Fruit fly (Drosophila melanogaster) whole organism, embryonic: ENCODE results near the gene Targ3.

Experiments
- ATbp ChIP-seq: fragments of 200-800 bp; sonication (Bioruptor generic); optimal IDR thresholded peaks from 2 replicates; lab custom pipeline; 2017; ENCODE audit warnings: missing biosample characterization, mild to moderate bottlenecking, missing genetic modification characterization, missing genetic modification reagents
- Awh ChIP-seq: fragments of 200-800 bp; sonication (Bioruptor generic); IDR thresholded peaks from 2 replicates; pipeline ENCODE4, ENCODE4 v1.3.6; 2022; ENCODE audit warnings: missing biosample characterization, missing genetic modification characterization
- CG10366 ChIP-seq: fragments of 200-800 bp; sonication (Bioruptor generic); IDR thresholded peaks from 2 replicates; pipeline ENCODE4 v1.3.6; 2022; ENCODE audit warnings: missing biosample characterization, missing genetic modification characterization
- CG10462 ChIP-seq: fragments of 200-800 bp; sonication (Bioruptor generic); optimal IDR thresholded peaks from 2 replicates; lab custom pipeline; 2016; ENCODE audit warnings: missing biosample characterization, missing genetic modification characterization
- CG10543 ChIP-seq: fragments of 200-800 bp; sonication (Bioruptor generic); optimal IDR thresholded peaks from 3 replicates; lab custom pipeline; 2017; ENCODE audit warnings: missing biosample characterization, mild to moderate bottlenecking, missing genetic modification characterization, moderate library complexity
- CG11723 ChIP-seq: fragments of 200-800 bp; sonication (Bioruptor generic); optimal IDR thresholded peaks from 2 replicates; lab custom pipeline; 2017; ENCODE audit warnings: missing biosample characterization, mild to moderate bottlenecking, missing genetic modification characterization
- CG12104 ChIP-seq: fragments of 200-800 bp; sonication (Bioruptor generic); optimal IDR thresholded peaks from 3 replicates; lab custom pipeline; 2016; ENCODE audit warnings: missing biosample characterization, missing genetic modification characterization
- CG13287 ChIP-seq: fragments of 200-800 bp; sonication (Bioruptor generic); IDR thresholded peaks from 2 replicates; pipeline ENCODE4 v1.3.6; 2022; ENCODE audit warnings: missing biosample characterization, missing genetic modification characterization; ENCODE audit not compliant: partially characterized antibody
- CG13296 ChIP-seq: fragments of 200-800 bp; sonication (Bioruptor generic); optimal IDR thresholded peaks from 3 replicates; lab custom pipeline; 2018; ENCODE audit warnings: missing biosample characterization, mild to moderate bottlenecking, missing genetic modification characterization
- CG17186 ChIP-seq: fragments of 200-800 bp; sonication (Bioruptor generic); optimal IDR thresholded peaks from 3 replicates; lab custom pipeline; 2017; ENCODE audit warnings: missing biosample characterization, missing genetic modification reagents, missing genetic modification characterization
- CG17328 ChIP-seq: fragments of 200-800 bp; sonication (Bioruptor generic); IDR thresholded peaks from 2 replicates; pipeline ENCODE4 v1.3.6; 2022; ENCODE audit warnings: missing biosample characterization, missing genetic modification characterization
- CG18262 ChIP-seq: fragments of 200-800 bp; optimal IDR thresholded peaks from 3 replicates; lab custom pipeline; 2019; ENCODE audit warnings: missing biosample characterization, mild to moderate bottlenecking, missing genetic modification characterization, moderate library complexity
- CG18599 ChIP-seq: fragments of 200-800 bp; sonication (Bioruptor generic); optimal IDR thresholded peaks from 3 replicates; lab custom pipeline; 2017; ENCODE audit warnings: missing biosample characterization, missing genetic modification characterization, mild to moderate bottlenecking, moderate library complexity, missing genetic modification reagents
- CG18764 ChIP-seq: fragments of 200-800 bp; sonication (Bioruptor generic); optimal IDR thresholded peaks from 3 replicates; lab custom pipeline; 2016; ENCODE audit warnings: missing biosample characterization, missing genetic modification characterization
- CG2889 ChIP-seq: fragments of 200-800 bp; sonication (Bioruptor generic); IDR thresholded peaks from 3 replicates; pipeline ENCODE4 v1.3.6; 2022; ENCODE audit warnings: missing biosample characterization, missing genetic modification characterization
- CG33213 ChIP-seq: fragments of 200-800 bp; sonication (Bioruptor generic); optimal IDR thresholded peaks from 3 replicates; lab custom pipeline; 2016; ENCODE audit warnings: missing biosample characterization, missing genetic modification characterization
- CG4707 ChIP-seq: fragments of 200-800 bp; sonication (Bioruptor generic); optimal IDR thresholded peaks from 2 replicates; lab custom pipeline; 2018; ENCODE audit warnings: missing biosample characterization, mild to moderate bottlenecking, missing genetic modification characterization, moderate library complexity
- CG6272 ChIP-seq: fragments of 200-800 bp; sonication (Bioruptor generic); IDR thresholded peaks from 2 replicates; pipeline ENCODE4 v1.3.6; 2022; ENCODE audit warnings: missing biosample characterization, missing genetic modification characterization
- CG8290 ChIP-seq, 3 experiments: fragments of 200-800 bp; sonication (Bioruptor generic); optimal IDR thresholded peaks; 2 replicates each; lab custom pipeline; 2016 to 2019; ENCODE audit warnings: missing biosample characterization in 3 of 3, missing genetic modification characterization in 3 of 3, mild to moderate bottlenecking in 2 of 3, moderate library complexity in 1 of 3
- CoRest ChIP-seq: fragments of 200-800 bp; sonication (Bioruptor generic); optimal IDR thresholded peaks from 3 replicates; lab custom pipeline; 2018; ENCODE audit warnings: missing biosample characterization, mild to moderate bottlenecking, missing genetic modification characterization, moderate library complexity
- D ChIP-seq, 2 experiments: fragments of 200-800 bp in 1 of 2; fragments of >200 bp in 1 of 2; sonication (Bioruptor generic) in 1 of 2; optimal IDR thresholded peaks; 2 replicates in 1 of 2; 3 replicates in 1 of 2; lab custom pipeline; 2017; ENCODE audit warnings: mild to moderate bottlenecking in 1 of 2, missing biosample characterization in 1 of 2, missing genetic modification characterization in 1 of 2, missing genetic modification reagents in 1 of 2
- Dad ChIP-seq: fragments of 200-800 bp; sonication (Bioruptor generic); optimal IDR thresholded peaks from 3 replicates; lab custom pipeline; 2016; ENCODE audit warnings: missing biosample characterization, missing genetic modification characterization
- Drgx ChIP-seq: fragments of 200-800 bp; sonication (Bioruptor generic); IDR thresholded peaks from 2 replicates; pipeline ENCODE4 v1.3.6; 2022; ENCODE audit warnings: missing biosample characterization, missing genetic modification characterization
- E2f1 ChIP-seq: fragments of 200-800 bp; sonication (Bioruptor generic); IDR thresholded peaks from 2 replicates; pipeline ENCODE4 v1.3.6; 2022; ENCODE audit warnings: missing biosample characterization, missing genetic modification characterization
- E2f2 ChIP-seq: fragments of 200-800 bp; sonication (Bioruptor generic); IDR thresholded peaks from 2 replicates; pipeline ENCODE4 v1.3.6; 2022; ENCODE audit warnings: missing biosample characterization, missing genetic modification characterization
- Hmx ChIP-seq: fragments of 200-800 bp; sonication (Bioruptor generic); optimal IDR thresholded peaks from 2 replicates; lab custom pipeline; 2016; ENCODE audit warnings: missing biosample characterization, missing genetic modification characterization
- Nf-YB ChIP-seq: fragments of 200-800 bp; sonication (Bioruptor generic); optimal IDR thresholded peaks from 3 replicates; lab custom pipeline; 2019; ENCODE audit warnings: missing biosample characterization, mild to moderate bottlenecking, missing genetic modification characterization, moderate library complexity
- Optix ChIP-seq: fragments of 200-800 bp; sonication (Bioruptor generic); IDR thresholded peaks from 3 replicates; pipeline ENCODE4 v1.3.6; 2022; ENCODE audit warnings: missing biosample characterization, missing genetic modification characterization
- Side ChIP-seq: fragments of 200-800 bp; sonication (Bioruptor generic); optimal IDR thresholded peaks from 2 replicates; lab custom pipeline; 2016; ENCODE audit warnings: missing biosample characterization, missing genetic modification characterization
- Sry-δ ChIP-seq: fragments of 200-800 bp; sonication (Bioruptor generic); optimal IDR thresholded peaks from 2 replicates; lab custom pipeline; 2016; ENCODE audit warnings: missing biosample characterization, missing genetic modification characterization
- amos ChIP-seq: fragments of 200-800 bp; sonication (Bioruptor generic); IDR thresholded peaks from 2 replicates; pipeline ENCODE4 v1.3.6; 2022; ENCODE audit warnings: missing biosample characterization, missing genetic modification characterization; ENCODE audit not compliant: partially characterized antibody
- ash1 ChIP-seq: fragments of 200-800 bp; sonication (Bioruptor generic); optimal IDR thresholded peaks from 2 replicates; lab custom pipeline; 2018; ENCODE audit warnings: missing biosample characterization, mild to moderate bottlenecking, missing genetic modification characterization
- bowl ChIP-seq: fragments of 200-800 bp; sonication (Bioruptor generic); IDR thresholded peaks from 2 replicates; pipeline ENCODE4 v1.3.6; 2022; ENCODE audit warnings: missing biosample characterization, missing genetic modification characterization
- chif ChIP-seq, 2 experiments: fragments of 200-800 bp; sonication (Bioruptor generic); optimal IDR thresholded peaks; 3 replicates each; lab custom pipeline; 2016; ENCODE audit warnings: missing biosample characterization in 2 of 2, missing genetic modification characterization in 2 of 2
- crc ChIP-seq: fragments of 200-800 bp; sonication (Bioruptor generic); optimal IDR thresholded peaks from 2 replicates; lab custom pipeline; 2016; ENCODE audit warnings: missing biosample characterization, missing genetic modification characterization
- emc ChIP-seq: fragments of 200-800 bp; sonication (Bioruptor generic); optimal IDR thresholded peaks from 2 replicates; lab custom pipeline; 2016; ENCODE audit warnings: missing biosample characterization, missing genetic modification characterization
- fu2 ChIP-seq: fragments of 200-800 bp; sonication (Bioruptor generic); optimal IDR thresholded peaks from 2 replicates; lab custom pipeline; 2016; ENCODE audit warnings: missing biosample characterization, missing genetic modification characterization
- gcm ChIP-seq: fragments of 200-800 bp; sonication (Bioruptor generic); optimal IDR thresholded peaks from 2 replicates; lab custom pipeline; 2019; ENCODE audit warnings: missing biosample characterization, mild to moderate bottlenecking, missing genetic modification characterization, moderate library complexity
- her ChIP-seq: fragments of 200-800 bp; sonication (Bioruptor generic); optimal IDR thresholded peaks from 2 replicates; lab custom pipeline; 2016; ENCODE audit warnings: missing biosample characterization, missing genetic modification characterization
- ind ChIP-seq: fragments of 200-800 bp; sonication (Bioruptor generic); optimal IDR thresholded peaks from 3 replicates; lab custom pipeline; 2016; ENCODE audit warnings: missing biosample characterization, missing genetic modification characterization
- inv ChIP-seq: fragments of 200-800 bp; sonication (Bioruptor generic); IDR thresholded peaks from 2 replicates; pipeline ENCODE4 v1.3.6; 2022; ENCODE audit warnings: missing biosample characterization, missing genetic modification characterization; ENCODE audit not compliant: partially characterized antibody
- kay ChIP-seq: fragments of 200-800 bp; sonication (Bioruptor generic); optimal IDR thresholded peaks from 2 replicates; lab custom pipeline; 2016; ENCODE audit warnings: missing biosample characterization, missing genetic modification characterization
- mam ChIP-seq: fragments of 200-800 bp; sonication (Bioruptor generic); optimal IDR thresholded peaks from 3 replicates; lab custom pipeline; 2016; ENCODE audit warnings: missing biosample characterization, missing genetic modification characterization
- mirr ChIP-seq: fragments of 200-800 bp; sonication (Bioruptor generic); optimal IDR thresholded peaks from 3 replicates; lab custom pipeline; 2018; ENCODE audit warnings: missing biosample characterization, mild to moderate bottlenecking, missing genetic modification characterization
- pho ChIP-seq: fragments of 200-800 bp; sonication (Bioruptor generic); optimal IDR thresholded peaks from 2 replicates; lab custom pipeline; 2016; ENCODE audit warnings: missing biosample characterization, missing genetic modification characterization
- ranshi ChIP-seq: fragments of 200-800 bp; sonication (Bioruptor generic); IDR thresholded peaks from 2 replicates; pipeline ENCODE4 v1.3.6; 2022; ENCODE audit warnings: missing biosample characterization, missing genetic modification characterization
- sim ChIP-seq: fragments of 200-800 bp; sonication (Bioruptor generic); IDR thresholded peaks from 2 replicates; pipeline ENCODE4 v1.3.6; 2022; ENCODE audit warnings: missing biosample characterization, missing genetic modification characterization
- tup ChIP-seq: fragments of 200-800 bp; sonication (Bioruptor generic); optimal IDR thresholded peaks from 2 replicates; lab custom pipeline; 2016; ENCODE audit warnings: missing biosample characterization, mild to moderate bottlenecking, missing genetic modification characterization, moderate library complexity
- unpg ChIP-seq: fragments of 200-800 bp; sonication (Bioruptor generic); optimal IDR thresholded peaks from 3 replicates; lab custom pipeline; 2018; ENCODE audit warnings: missing biosample characterization, mild to moderate bottlenecking, missing genetic modification characterization, moderate library complexity
- z ChIP-seq: fragments of 200-800 bp; sonication (Bioruptor generic); IDR thresholded peaks from 3 replicates; pipeline ENCODE4 v1.3.6; 2022; ENCODE audit warnings: missing biosample characterization, missing genetic modification characterization

Gene Targ3

dm6 chr3L:21171905-21172304 lies 24.7 kb upstream of the Targ3 start, which contains the start of gene Ac78C (continued):
- peak; percentile 84 for TF ChIP-seq emc (GFP tag; lab: Kevin White, UChicago)
- TF ChIP-seq kay, result peak; percentile 63
- TF ChIP-seq mam (GFP tag; lab: Kevin White, UChicago), result peak; percentile 96
- no peak for TF ChIP-seq sim
- TF ChIP-seq CG2889 (GFP tag; lab: Robert Waterston, UW), result peak; percentile 72
- peak; percentile 65 to 77 for TF ChIP-seq chif (GFP tag; optimal IDR thresholded peaks at IDR 0.05; lab: Kevin White, UChicago)
- peak; percentile 80 for TF ChIP-seq bowl
- peak; percentile 89 for TF ChIP-seq ranshi
- no peak for TF ChIP-seq gcm
- TF ChIP-seq CoRest, result peak; percentile 78
- peak; percentile 52 for TF ChIP-seq CG17186 (GFP tag; lab: Kevin White, UChicago)
- peak; percentile 96 for TF ChIP-seq CG10543 (GFP tag; lab: Kevin White, UChicago)
- peak; percentile 89 for TF ChIP-seq unpg (GFP tag; lab: Kevin White, UChicago)
- TF ChIP-seq z, result no peak
- TF ChIP-seq CG11723 (GFP tag; lab: Kevin White, UChicago), result peak; percentile 64
- peak; percentile 77 for TF ChIP-seq fu2
- TF ChIP-seq Awh (GFP tag; lab: Robert Waterston, UW), result peak; percentile 84
- TF ChIP-seq Sry-δ, result peak; percentile 32
- no peak for TF ChIP-seq CG8290 (GFP tag; optimal IDR thresholded peaks at IDR 0.05; lab: Kevin White, UChicago)
- peak in 1 of 2 experiments; percentile 98 for TF ChIP-seq CG8290 (tag; optimal IDR thresholded peaks at IDR 0.05; lab: Kevin White, UChicago)
- peak; percentile 82 for TF ChIP-seq pho
- TF ChIP-seq Side (GFP tag; lab: Kevin White, UChicago), result peak; percentile 90
- peak; percentile 88 for TF ChIP-seq crc
- TF ChIP-seq CG18599 (GFP tag; lab: Kevin White, UChicago), result peak; percentile 96
- peak; percentile 80 for TF ChIP-seq ATbp (GFP tag; lab: Kevin White, UChicago)
- peak; percentile 64 for TF ChIP-seq CG10462 (GFP tag; lab: Kevin White, UChicago)
- TF ChIP-seq CG12104 (GFP tag; lab: Kevin White, UChicago), result peak; percentile 31
- peak; percentile 77 for TF ChIP-seq Optix (GFP tag; lab: Robert Waterston, UW)
- peak; percentile 87 for TF ChIP-seq ash1 (GFP tag; lab: Kevin White, UChicago)
- peak; percentile 58 for TF ChIP-seq CG13287 (GFP tag; lab: Robert Waterston, UW)
- TF ChIP-seq E2f2 (GFP tag; lab: Robert Waterston, UW), result peak; percentile 16
- TF ChIP-seq Hmx (GFP tag; lab: Kevin White, UChicago), result peak; percentile 46
- TF ChIP-seq CG10366 (GFP tag; lab: Robert Waterston, UW), result peak; percentile 83
- TF ChIP-seq CG33213 (GFP tag; lab: Kevin White, UChicago), result peak; percentile 82
- TF ChIP-seq ind (GFP tag; lab: Kevin White, UChicago), result peak; percentile 91
- no peak for TF ChIP-seq CG4707 (GFP tag; lab: Kevin White, UChicago)
- no peak for TF ChIP-seq D (optimal IDR thresholded peaks at IDR 0.05; lab: Kevin White, UChicago)
- peak; percentile 33 for TF ChIP-seq D (GFP tag; optimal IDR thresholded peaks at IDR 0.05; lab: Kevin White, UChicago)
- TF ChIP-seq Dad (GFP tag; lab: Kevin White, UChicago), result peak; percentile 91
- TF ChIP-seq Nf-YB (GFP tag; lab: Kevin White, UChicago), result no peak
- TF ChIP-seq CG18764 (GFP tag; lab: Kevin White, UChicago), result peak; percentile 76
- TF ChIP-seq E2f1 (GFP tag; lab: Robert Waterston, UW), result peak; percentile 79
- peak; percentile 73 for TF ChIP-seq CG6272 (GFP tag; lab: Robert Waterston, UW)
- peak; percentile 67; the same call in 1 of the 2 replicates for TF ChIP-seq amos (GFP tag; lab: Robert Waterston, UW)
- peak; percentile 59 for TF ChIP-seq inv (GFP tag; lab: Robert Waterston, UW)
- TF ChIP-seq her, result peak; percentile 93
- peak; percentile 98 for TF ChIP-seq mirr (GFP tag; lab: Kevin White, UChicago)
- TF ChIP-seq CG18262 (tag; lab: Kevin White, UChicago), result no peak
- peak; percentile 72 for TF ChIP-seq CG17328
- peak; percentile 64 for TF ChIP-seq tup (GFP tag; lab: Kevin White, UChicago)
- TF ChIP-seq Drgx (GFP tag; lab: Robert Waterston, UW), result peak; percentile 90
- TF ChIP-seq CG13296 (GFP tag; lab: Kevin White, UChicago), result peak; percentile 96
